Fruit fly (Drosophila melanogaster) whole organism, embryonic: ENCODE results near the gene Mec2.

Experiments used
- Atf-2 ChIP-seq: fragments of 200-800 bp; sonication (Bioruptor generic); optimal IDR thresholded peaks from 2 replicates; lab custom pipeline; 2016; ENCODE audit warnings: missing biosample characterization, missing genetic modification characterization
- B-H1 ChIP-seq: fragments of 200-800 bp; sonication (Bioruptor generic); IDR thresholded peaks from 3 replicates; pipeline ENCODE4 v1.3.6; 2022; ENCODE audit warnings: missing biosample characterization, missing genetic modification characterization
- BtbVII ChIP-seq: fragments of 200-800 bp; sonication (Bioruptor generic); optimal IDR thresholded peaks from 3 replicates; lab custom pipeline; 2017; ENCODE audit warnings: missing biosample characterization, mild to moderate bottlenecking, missing genetic modification characterization
- CG10147 ChIP-seq: fragments of 200-800 bp; sonication (Bioruptor generic); optimal IDR thresholded peaks from 2 replicates; lab custom pipeline; 2019; ENCODE audit warnings: missing biosample characterization, mild to moderate bottlenecking, missing genetic modification characterization, moderate library complexity
- CG1024 ChIP-seq: fragments of 200-800 bp; sonication (Bioruptor generic); IDR thresholded peaks from 2 replicates; pipeline ENCODE4 v1.3.6; 2022; ENCODE audit warnings: missing biosample characterization, missing genetic modification characterization
- CG10543 ChIP-seq: fragments of 200-800 bp; sonication (Bioruptor generic); optimal IDR thresholded peaks from 3 replicates; lab custom pipeline; 2017; ENCODE audit warnings: missing biosample characterization, mild to moderate bottlenecking, missing genetic modification characterization, moderate library complexity
- CG13624 ChIP-seq: fragments of 200-800 bp; sonication (Bioruptor generic); optimal IDR thresholded peaks from 2 replicates; lab custom pipeline; 2016; ENCODE audit warnings: missing biosample characterization, missing genetic modification characterization
- CG1602 ChIP-seq: fragments of 200-800 bp; sonication (Bioruptor generic); optimal IDR thresholded peaks from 3 replicates; lab custom pipeline; 2016; ENCODE audit warnings: missing biosample characterization, missing genetic modification characterization
- CG17361 ChIP-seq: fragments of 200-800 bp; sonication (Bioruptor generic); IDR thresholded peaks from 3 replicates; pipeline ENCODE4 v1.3.6; 2022; ENCODE audit warnings: missing biosample characterization, missing genetic modification characterization
- CG1792 ChIP-seq: fragments of 200-800 bp; sonication (Bioruptor generic); optimal IDR thresholded peaks from 2 replicates; lab custom pipeline; 2016; ENCODE audit warnings: missing biosample characterization, missing genetic modification characterization
- CG2875 ChIP-seq: fragments of 200-800 bp; sonication (Bioruptor generic); optimal IDR thresholded peaks from 2 replicates; lab custom pipeline; 2017; ENCODE audit warnings: missing biosample characterization, mild to moderate bottlenecking, missing genetic modification characterization, missing genetic modification reagents
- CG4328 ChIP-seq: fragments of 200-800 bp; sonication (Bioruptor generic); optimal IDR thresholded peaks from 3 replicates; lab custom pipeline; 2017; ENCODE audit warnings: missing biosample characterization, missing genetic modification reagents, missing genetic modification characterization
- CG43689 ChIP-seq: fragments of 200-800 bp; sonication (Bioruptor generic); IDR thresholded peaks from 2 replicates; pipeline ENCODE4 v1.3.6; 2022; ENCODE audit warnings: missing biosample characterization, missing genetic modification characterization
- CG4730 ChIP-seq: fragments of 200-800 bp; sonication (Bioruptor generic); IDR thresholded peaks from 2 replicates; pipeline ENCODE4 v1.3.6; 2022; ENCODE audit warnings: missing biosample characterization, missing genetic modification characterization
- CG5180 ChIP-seq: fragments of 200-800 bp; sonication (Bioruptor generic); optimal IDR thresholded peaks from 3 replicates; lab custom pipeline; 2017; ENCODE audit warnings: missing biosample characterization, missing genetic modification characterization, mild to moderate bottlenecking, moderate library complexity, missing genetic modification reagents
- CG5245 ChIP-seq: fragments of 200-800 bp; sonication (Bioruptor generic); optimal IDR thresholded peaks from 3 replicates; lab custom pipeline; 2016; ENCODE audit warnings: missing biosample characterization, missing genetic modification characterization
- CG7839 ChIP-seq: fragments of 200-800 bp; sonication (Bioruptor generic); optimal IDR thresholded peaks from 3 replicates; lab custom pipeline; 2018; ENCODE audit warnings: missing biosample characterization, mild to moderate bottlenecking, missing genetic modification characterization, moderate library complexity
- Camta ChIP-seq: fragments of 200-800 bp; sonication (Bioruptor generic); optimal IDR thresholded peaks from 2 replicates; lab custom pipeline; 2016; ENCODE audit warnings: missing biosample characterization, missing genetic modification characterization
- Dref ChIP-seq: fragments of 200-800 bp; sonication (Bioruptor generic); IDR thresholded peaks from 2 replicates; pipeline ENCODE4 v1.3.6; 2022; ENCODE audit warnings: missing biosample characterization, missing genetic modification characterization
- Drgx ChIP-seq: fragments of 200-800 bp; sonication (Bioruptor generic); IDR thresholded peaks from 2 replicates; pipeline ENCODE4 v1.3.6; 2022; ENCODE audit warnings: missing biosample characterization, missing genetic modification characterization
- Ets65A ChIP-seq: fragments of 200-800 bp; sonication (Bioruptor generic); peaks from one replicate; lab custom pipeline; 2016; ENCODE audit warnings: missing biosample characterization, missing genetic modification characterization
- Gug ChIP-seq: fragments of 200-800 bp; sonication (Bioruptor generic); IDR thresholded peaks from 4 replicates; pipeline ENCODE4 v1.3.6; 2022; ENCODE audit warnings: missing biosample characterization, missing genetic modification characterization
- Hsf ChIP-seq: fragments of 200-800 bp; sonication (Bioruptor generic); optimal IDR thresholded peaks from 3 replicates; lab custom pipeline; 2016; ENCODE audit warnings: missing biosample characterization, missing genetic modification characterization
- Jarid2 ChIP-seq: fragments of 200-800 bp; sonication (Bioruptor generic); optimal IDR thresholded peaks from 3 replicates; lab custom pipeline; 2017; ENCODE audit warnings: mild to moderate bottlenecking, missing biosample characterization, missing genetic modification reagents, missing genetic modification characterization
- Mad ChIP-seq: fragments of 200-800 bp; sonication (Bioruptor generic); optimal IDR thresholded peaks from 2 replicates; lab custom pipeline; 2016; ENCODE audit warnings: missing biosample characterization, missing genetic modification characterization
- Max ChIP-seq: fragments of 200-800 bp; sonication (Bioruptor generic); optimal IDR thresholded peaks from 2 replicates; lab custom pipeline; 2016; ENCODE audit warnings: missing biosample characterization, mild to moderate bottlenecking, missing genetic modification characterization
- NC2β ChIP-seq: fragments of 200-800 bp; sonication (Bioruptor generic); optimal IDR thresholded peaks from 2 replicates; lab custom pipeline; 2016; ENCODE audit warnings: missing biosample characterization, missing genetic modification characterization
- Nf-YB ChIP-seq: fragments of 200-800 bp; sonication (Bioruptor generic); optimal IDR thresholded peaks from 3 replicates; lab custom pipeline; 2019; ENCODE audit warnings: missing biosample characterization, mild to moderate bottlenecking, missing genetic modification characterization, moderate library complexity
- PHDP ChIP-seq: fragments of 200-800 bp; sonication (Bioruptor generic); optimal IDR thresholded peaks from 3 replicates; lab custom pipeline; 2018; ENCODE audit warnings: missing biosample characterization, mild to moderate bottlenecking, missing genetic modification characterization, moderate library complexity
- Poxn ChIP-seq: fragments of 200-800 bp; sonication (Bioruptor generic); IDR thresholded peaks from 2 replicates; pipeline ENCODE4 v1.3.6; 2022; ENCODE audit warnings: missing biosample characterization, missing genetic modification characterization
- Stat92E ChIP-seq, 3 experiments: fragments of >200 bp in 2 of 3; fragments of 200-800 bp in 1 of 3; sonication (Bioruptor generic) in 1 of 3; optimal IDR thresholded peaks; 2 replicates each; lab custom pipeline; 2017 to 2019; ENCODE audit warnings: missing biosample characterization in 3 of 3, missing genetic modification characterization in 3 of 3, mild to moderate bottlenecking in 1 of 3, moderate library complexity in 1 of 3
- TFAM ChIP-seq: fragments of 200-800 bp; sonication (Bioruptor generic); optimal IDR thresholded peaks from 2 replicates; lab custom pipeline; 2017; ENCODE audit warnings: missing biosample characterization, missing genetic modification characterization, inconsistent platforms
- al ChIP-seq: fragments of 200-800 bp; sonication (Bioruptor generic); IDR thresholded peaks from 2 replicates; pipeline ENCODE4 v1.3.6; 2022; ENCODE audit warnings: missing biosample characterization, missing genetic modification characterization
- ap ChIP-seq: fragments of 200-800 bp; sonication (Bioruptor generic); IDR thresholded peaks from 2 replicates; pipeline ENCODE4 v1.3.6; 2022; ENCODE audit warnings: missing biosample characterization, missing genetic modification characterization
- az2 ChIP-seq: fragments of 200-800 bp; sonication (Bioruptor generic); optimal IDR thresholded peaks from 3 replicates; lab custom pipeline; 2016; ENCODE audit warnings: missing biosample characterization, missing genetic modification characterization
- cad ChIP-seq: fragments of >200 bp; optimal IDR thresholded peaks from 2 replicates; lab custom pipeline; 2017; ENCODE audit warnings: missing biosample characterization, missing genetic modification characterization
- corto ChIP-seq: fragments of 200-800 bp; sonication (Bioruptor generic); optimal IDR thresholded peaks from 2 replicates; lab custom pipeline; 2016; ENCODE audit warnings: missing biosample characterization, mild to moderate bottlenecking, missing genetic modification characterization, moderate library complexity
- crol ChIP-seq: fragments of 200-800 bp; sonication (Bioruptor generic); IDR thresholded peaks from 2 replicates; pipeline ENCODE4 v1.3.6; 2022; ENCODE audit warnings: missing biosample characterization, missing genetic modification characterization
- da ChIP-seq: fragments of 200-800 bp; sonication (Bioruptor generic); optimal IDR thresholded peaks from 2 replicates; lab custom pipeline; 2016; ENCODE audit warnings: missing biosample characterization, missing genetic modification characterization
- dimm ChIP-seq: fragments of 200-800 bp; sonication (Bioruptor generic); IDR thresholded peaks from 2 replicates; pipeline ENCODE4 v1.3.6; 2022; ENCODE audit warnings: missing biosample characterization, missing genetic modification characterization
- disco-r ChIP-seq: fragments of 200-800 bp; sonication (Bioruptor generic); optimal IDR thresholded peaks from 2 replicates; lab custom pipeline; 2016; ENCODE audit warnings: missing biosample characterization, missing genetic modification characterization
- hbn ChIP-seq: fragments of 200-800 bp; sonication (Bioruptor generic); IDR thresholded peaks from 2 replicates; pipeline ENCODE4 v1.3.6; 2022; ENCODE audit warnings: missing biosample characterization, missing genetic modification characterization; ENCODE audit not compliant: partially characterized antibody
- pan ChIP-seq, 4 experiments: fragments of >200 bp in 3 of 4; fragments of 200-800 bp in 1 of 4; sonication (Bioruptor generic) in 1 of 4; optimal IDR thresholded peaks in 3 of 4; IDR thresholded peaks in 1 of 4; 2 replicates each; pipeline versions ENCODE4 v1.3.6 to Lab custom; 2017 to 2022; ENCODE audit warnings: missing biosample characterization in 2 of 4, missing genetic modification characterization in 2 of 4, mixed read lengths in 1 of 4
- sd ChIP-seq: fragments of 200-800 bp; sonication (Bioruptor generic); optimal IDR thresholded peaks from 3 replicates; lab custom pipeline; 2018; ENCODE audit warnings: missing biosample characterization, mild to moderate bottlenecking, missing genetic modification characterization, moderate library complexity
- sim ChIP-seq: fragments of 200-800 bp; sonication (Bioruptor generic); IDR thresholded peaks from 2 replicates; pipeline ENCODE4 v1.3.6; 2022; ENCODE audit warnings: missing biosample characterization, missing genetic modification characterization
- stc ChIP-seq: fragments of 200-800 bp; sonication (Bioruptor generic); IDR thresholded peaks from 2 replicates; pipeline ENCODE4 v1.3.6; 2022; ENCODE audit warnings: missing biosample characterization, missing genetic modification characterization
- stwl ChIP-seq: fragments of 200-800 bp; sonication (Bioruptor generic); optimal IDR thresholded peaks from 3 replicates; lab custom pipeline; 2018; ENCODE audit warnings: missing biosample characterization, mild to moderate bottlenecking, missing genetic modification characterization, moderate library complexity
- sug ChIP-seq: fragments of 200-800 bp; optimal IDR thresholded peaks from 2 replicates; lab custom pipeline; 2019; ENCODE audit warnings: missing biosample characterization, mild to moderate bottlenecking, missing genetic modification characterization, moderate library complexity
- tgo ChIP-seq: fragments of 200-800 bp; sonication (Bioruptor generic); IDR thresholded peaks from 3 replicates; pipeline ENCODE4 v1.3.6; 2022; ENCODE audit warnings: missing biosample characterization, missing genetic modification characterization
- tin ChIP-seq: fragments of 200-800 bp; sonication (Bioruptor generic); optimal IDR thresholded peaks from 3 replicates; lab custom pipeline; 2016; ENCODE audit warnings: missing biosample characterization, missing genetic modification characterization
- z ChIP-seq: fragments of 200-800 bp; sonication (Bioruptor generic); IDR thresholded peaks from 3 replicates; pipeline ENCODE4 v1.3.6; 2022; ENCODE audit warnings: missing biosample characterization, missing genetic modification characterization
- zf30C ChIP-seq: fragments of 200-800 bp; sonication (Bioruptor generic); optimal IDR thresholded peaks from 3 replicates; lab custom pipeline; 2018; ENCODE audit warnings: missing biosample characterization, mild to moderate bottlenecking, missing genetic modification characterization
- zfh1 ChIP-seq: fragments of 200-800 bp; sonication (Bioruptor generic); IDR thresholded peaks from 3 replicates; pipeline ENCODE4 v1.3.6; 2022; ENCODE audit warnings: missing biosample characterization, missing genetic modification characterization

Mec2 gene

dm6 chrX:19193336-19193735 lies 5.5 kb downstream of the Mec2 start, which contains the start of the genes CG7914 and CG14194 (continued):
- TF ChIP-seq CG4328 (GFP tag; lab: Kevin White, UChicago) (no peak), Poxn (GFP tag; lab: Robert Waterston, UW) (no peak), Mad (GFP tag; lab: Kevin White, UChicago) (no peak), BtbVII (GFP tag; lab: Kevin White, UChicago) (no peak), CG4730 (GFP tag; lab: Robert Waterston, UW) (no peak), al (GFP tag; lab: Robert Waterston, UW) (no peak), CG1602 (no peak), tin (no peak), Camta (GFP tag; lab: Kevin White, UChicago) (no peak), CG1024 (GFP tag; lab: Robert Waterston, UW) (no peak), CG43689 (GFP tag; lab: Robert Waterston, UW) (no peak), Dref (GFP tag; lab: Robert Waterston, UW) (peak; percentile 96), ap (GFP tag; lab: Robert Waterston, UW) (no peak), corto (GFP tag; lab: Kevin White, UChicago) (no peak), B-H1 (GFP tag; lab: Robert Waterston, UW) (no peak), PHDP (tag; lab: Kevin White, UChicago) (no peak), zf30C (GFP tag; lab: Kevin White, UChicago) (no peak), cad (GFP tag; lab: Kevin White, UChicago) (no peak), tgo (GFP tag; lab: Robert Waterston, UW) (no peak), Max (GFP tag; lab: Kevin White, UChicago) (no peak), Nf-YB (no peak), CG5245 (GFP tag; lab: Kevin White, UChicago) (no peak), Drgx (GFP tag; lab: Robert Waterston, UW) (no peak), dimm (GFP tag; lab: Robert Waterston, UW) (no peak), Gug (no peak), Stat92E (GFP tag; optimal IDR thresholded peaks at IDR 0.05; lab: Kevin White, UChicago) (no peak), CG17361 (GFP tag; lab: Robert Waterston, UW) (no peak), Jarid2 (GFP tag; lab: Kevin White, UChicago) (no peak), Ets65A (peak; percentile 54), Atf-2 (GFP tag; lab: Kevin White, UChicago) (no peak), hbn (peak; percentile 69; the same call in 1 of the 2 replicates), CG13624 (no peak), zfh1 (GFP tag; lab: Robert Waterston, UW) (no peak), CG7839 (tag; lab: Kevin White, UChicago) (no peak), CG1792 (GFP tag; lab: Kevin White, UChicago) (no peak), sug (peak; percentile 7), da (GFP tag; lab: Kevin White, UChicago) (no peak), pan (optimal IDR thresholded peaks at IDR 0.05; lab: Kevin White, UChicago) (no peak), pan (GFP tag; optimal IDR thresholded peaks at IDR 0.05 in 1 of 2, IDR thresholded peaks at IDR 0.05 in 1 of 2) (no peak), NC2β (no peak), stc (no peak), TFAM (no peak), CG10543 (GFP tag; lab: Kevin White, UChicago) (no peak), CG2875 (GFP tag; lab: Kevin White, UChicago) (no peak), CG5180 (GFP tag; lab: Kevin White, UChicago) (no peak), z (GFP tag; lab: Robert Waterston, UW) (no peak), Hsf (no peak), CG10147 (no peak), sd (tag; lab: Kevin White, UChicago) (no peak), stwl (tag; lab: Kevin White, UChicago) (peak; percentile 56), sim (GFP tag; lab: Robert Waterston, UW) (no peak), az2 (GFP tag; lab: Kevin White, UChicago) (no peak), disco-r (GFP tag; lab: Kevin White, UChicago) (no peak), crol (no peak)
